Worm (Caenorhabditis elegans): Measurements from ENCODE around the gene dnj-22.

The dnj-22 gene

DNA sequence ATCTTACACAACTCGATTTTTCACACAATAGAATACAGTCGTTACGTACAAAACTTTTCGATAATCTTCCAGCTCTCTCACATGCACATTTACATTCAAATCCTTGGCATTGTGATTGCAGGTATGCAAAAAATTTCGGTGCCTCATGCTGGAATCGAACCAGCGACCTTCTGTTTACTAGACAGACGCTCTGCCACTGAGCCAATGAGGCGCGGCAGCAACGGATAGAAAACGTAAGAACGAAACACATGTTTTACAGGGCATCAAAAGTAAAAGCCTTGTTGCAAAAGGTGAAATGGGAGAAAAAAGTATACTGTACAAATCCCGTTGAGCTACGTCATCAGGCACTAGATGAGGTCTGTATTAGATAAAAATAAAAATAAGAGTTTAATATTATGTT lies 34.0 kb upstream of the dnj-22 start:
- TF ChIP-seq C08G9.2 (tag; optimal IDR thresholded peaks at IDR 0.05) (no peak), fkh-6 (tag; optimal IDR thresholded peaks at IDR 0.05) (no peak)

DNA sequence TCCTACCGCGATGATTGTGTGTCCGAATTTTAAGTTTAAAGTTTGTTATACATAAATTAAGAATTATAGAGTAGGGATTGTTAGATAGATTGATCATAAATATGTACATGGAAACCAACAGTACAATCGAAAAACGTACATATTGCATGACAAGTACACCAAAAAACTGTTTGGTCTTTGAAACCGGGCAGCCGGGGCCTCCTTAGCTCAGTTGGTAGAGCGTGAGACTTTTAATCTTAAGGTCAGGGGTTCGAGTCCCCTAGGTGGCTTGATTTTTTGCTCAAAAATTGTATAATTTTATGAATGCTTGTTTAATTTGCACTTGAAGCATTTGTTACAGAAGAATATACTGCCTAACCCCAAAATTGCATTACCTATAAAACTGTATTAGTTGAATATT lies 33.2 kb upstream of the dnj-22 start:
- TF ChIP-seq pag-3 (tag; optimal IDR thresholded peaks at IDR 0.05; ENCODE audit: borderline replicate concordance), result no peak
- no peak for TF ChIP-seq ceh-9 (tag; optimal IDR thresholded peaks at IDR 0.05)
- no peak for TF ChIP-seq tbx-7 (tag; optimal IDR thresholded peaks at IDR 0.05)
- TF ChIP-seq elt-4 (tag; optimal IDR thresholded peaks at IDR 0.05), result no peak
- TF ChIP-seq sox-2 (GFP tag; IDR thresholded peaks at IDR 0.05), result no peak
- TF ChIP-seq unc-86 (tag; optimal IDR thresholded peaks at IDR 0.05), result no peak
- no peak for TF ChIP-seq lim-6 (tag; optimal IDR thresholded peaks at IDR 0.05)
- no peak for TF ChIP-seq ceh-6 (GFP tag; optimal IDR thresholded peaks at IDR 0.05)
- no peak for TF ChIP-seq ceh-30 (tag; optimal IDR thresholded peaks at IDR 0.05)
- no peak for TF ChIP-seq ama-1 (optimal IDR thresholded peaks at IDR 0.05)
- TF ChIP-seq hlh-30 (tag; optimal IDR thresholded peaks at IDR 0.05; ENCODE audit: insufficient read depth), result no peak
- TF ChIP-seq C08G9.2 (tag; optimal IDR thresholded peaks at IDR 0.05), result no peak
- TF ChIP-seq madf-2 (tag; optimal IDR thresholded peaks at IDR 0.05), result no peak
- no peak for TF ChIP-seq unc-3 (GFP tag; conservative IDR thresholded peaks at IDR 0.05)
- no peak for TF ChIP-seq unc-3 (tag; optimal IDR thresholded peaks at IDR 0.05)
- no peak for TF ChIP-seq ceh-24 (tag; optimal IDR thresholded peaks at IDR 0.05)
- TF ChIP-seq pax-1 (tag; optimal IDR thresholded peaks at IDR 0.05), result no peak

DNA sequence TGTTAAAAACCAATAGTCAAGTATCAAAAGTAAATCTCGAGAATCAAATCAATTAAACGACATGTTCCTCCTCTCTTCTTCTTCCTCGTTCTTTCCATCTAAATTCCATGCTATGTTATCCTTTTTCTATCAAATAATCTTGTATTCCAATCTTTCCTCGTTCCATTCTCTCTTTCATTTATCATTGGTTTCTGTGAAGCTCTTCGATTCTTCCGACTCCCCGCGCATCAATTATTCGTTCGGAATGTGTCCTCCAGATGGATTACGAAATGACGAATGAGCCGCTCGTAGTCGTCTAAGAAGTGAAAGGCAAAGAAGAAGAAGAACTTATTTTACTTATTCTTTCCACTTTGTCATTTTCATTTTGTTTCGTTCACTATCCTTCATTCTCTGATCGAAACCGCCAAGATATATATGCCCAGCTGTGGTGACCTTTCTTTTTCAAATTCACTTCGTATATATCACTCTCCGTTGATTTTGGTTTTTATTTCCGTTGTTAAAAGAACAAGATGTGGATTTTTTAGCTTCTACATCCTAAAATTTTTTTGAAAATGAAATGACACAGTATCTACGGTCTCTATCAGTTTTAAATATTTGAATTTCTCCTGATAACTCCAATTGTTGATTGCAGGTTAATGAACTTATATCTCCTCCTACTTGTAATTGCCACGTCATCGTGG lies 32.5 kb upstream of the dnj-22 start, which contains the start of gene pxn-1:
Gene pxn-1 (plus strand): TSS at position 630 of the 680 bp plus-strand sequence.
- TF ChIP-seq hlh-15 (tag; optimal IDR thresholded peaks at IDR 0.05) (no peak), fax-1 (tag; optimal IDR thresholded peaks at IDR 0.05) (no peak), ceh-45 (GFP tag; IDR thresholded peaks at IDR 0.05) (no peak), ref-2 (tag; optimal IDR thresholded peaks at IDR 0.05) (no peak), madf-2 (tag; optimal IDR thresholded peaks at IDR 0.05) (no peak), unc-86 (tag; optimal IDR thresholded peaks at IDR 0.05) (no peak), mec-3 (tag; optimal IDR thresholded peaks at IDR 0.05; ENCODE audit: borderline replicate concordance) (no peak), ama-1 (optimal IDR thresholded peaks at IDR 0.05) (no peak)

DNA sequence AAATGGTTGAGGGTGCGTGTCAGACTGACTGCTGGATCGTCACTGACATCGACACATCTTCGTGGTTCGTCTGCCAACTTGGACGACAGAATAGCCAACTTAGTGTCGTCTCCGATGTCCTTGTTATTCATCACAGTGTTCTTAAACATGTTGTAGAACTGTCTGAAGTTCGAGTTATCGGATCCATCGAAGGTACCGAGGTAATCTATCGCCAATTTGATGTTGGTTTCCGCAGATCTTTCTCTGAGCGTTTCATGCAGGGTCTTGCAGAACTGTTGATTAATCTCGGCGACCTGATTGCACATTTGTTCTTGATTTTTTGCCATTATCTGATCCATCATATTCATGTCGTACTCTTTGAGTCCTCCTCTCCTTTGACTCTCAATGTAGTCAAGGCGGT lies 19.4 kb upstream of the dnj-22 start:
- TF ChIP-seq ama-1 (optimal IDR thresholded peaks at IDR 0.05), result no peak

DNA sequence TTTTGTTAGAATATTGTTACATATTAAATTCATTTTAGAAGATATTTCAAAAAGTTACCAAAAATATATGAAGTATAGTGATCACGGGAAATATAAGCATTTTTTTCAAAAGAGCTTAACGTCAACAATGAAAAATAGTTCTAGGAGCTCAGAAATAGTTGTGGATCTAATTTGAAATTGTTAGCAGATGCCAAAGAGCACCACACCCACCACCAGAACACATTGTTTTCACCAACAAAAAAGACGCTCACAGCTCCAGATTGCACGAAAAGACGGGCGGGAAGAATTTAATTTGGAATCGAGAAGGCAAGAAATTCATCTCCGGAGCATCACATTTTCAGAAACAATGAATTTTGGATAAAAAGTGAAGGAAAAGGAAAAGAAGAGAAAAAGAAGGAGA lies 9.0 kb upstream of the dnj-22 start, which contains the start of gene gplb-1:
Gene gplb-1 (minus strand): TSS at position 337 of the 400 bp plus-strand sequence.
- TF ChIP-seq elt-4 (tag; optimal IDR thresholded peaks at IDR 0.05) (no peak), ceh-45 (GFP tag; IDR thresholded peaks at IDR 0.05) (no peak), ztf-16 (tag; optimal IDR thresholded peaks at IDR 0.05) (no peak), lim-6 (tag; optimal IDR thresholded peaks at IDR 0.05) (no peak), ceh-31 (tag; optimal IDR thresholded peaks at IDR 0.05) (no peak), pros-1 (tag; optimal IDR thresholded peaks at IDR 0.05) (no peak), ceh-14 (tag; optimal IDR thresholded peaks at IDR 0.05) (no peak), hlh-8 (tag; optimal IDR thresholded peaks at IDR 0.05) (no peak), madf-2 (tag; optimal IDR thresholded peaks at IDR 0.05) (no peak), ahr-1 (tag; optimal IDR thresholded peaks at IDR 0.05) (no peak), ceh-22 (tag; optimal IDR thresholded peaks at IDR 0.05) (no peak)

DNA sequence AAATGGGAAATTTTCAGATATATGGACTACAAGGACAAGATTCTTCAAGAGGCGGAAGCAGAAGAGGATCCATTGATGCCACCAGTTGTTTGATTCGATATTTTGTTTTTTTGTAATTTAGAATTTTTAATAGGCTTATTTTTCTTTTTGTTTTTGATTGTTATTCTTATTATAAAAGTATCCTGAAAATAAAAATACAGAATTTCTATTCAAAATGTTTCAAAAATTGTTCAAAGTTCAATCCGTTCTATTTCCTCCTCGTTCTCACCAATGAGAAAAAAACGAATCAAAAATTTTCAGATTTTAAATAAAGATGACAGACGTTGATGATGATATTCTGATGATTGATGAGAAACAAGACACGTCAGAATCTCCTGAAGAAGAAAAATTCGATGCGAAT lies 6.8 kb upstream of the dnj-22 start, which contains the start of gene phf-30:
Gene phf-30 (plus strand): TSS at position 301 of the 400 bp plus-strand sequence.
- no peak for TF ChIP-seq K02D7.2 (tag; optimal IDR thresholded peaks at IDR 0.05)
- TF ChIP-seq ceh-2 (tag; optimal IDR thresholded peaks at IDR 0.05), result no peak
- no peak for TF ChIP-seq C08G9.2 (tag; optimal IDR thresholded peaks at IDR 0.05)
